Fruit fly (Drosophila melanogaster) whole organism, embryonic: Measurements from ENCODE around the gene Rtnl1.
A peak's percentile ranks its signal among the peaks of the same experiment; 100 is the strongest.

Experiments used
- CG1024 ChIP-seq: fragments of 200-800 bp; sonication (Bioruptor generic); IDR thresholded peaks from 2 replicates; pipeline ENCODE4 v1.3.6; 2022; ENCODE audit warnings: missing biosample characterization, missing genetic modification characterization
- CG10267 ChIP-seq: fragments of 200-800 bp; sonication (Bioruptor generic); optimal IDR thresholded peaks from 2 replicates; lab custom pipeline; 2018; ENCODE audit warnings: missing biosample characterization, mild to moderate bottlenecking, missing genetic modification characterization, moderate library complexity
- CG11247 ChIP-seq: fragments of 200-800 bp; sonication (Bioruptor generic); IDR thresholded peaks from 2 replicates; pipeline ENCODE4 v1.3.6; 2022; ENCODE audit warnings: missing biosample characterization, missing genetic modification characterization
- CG11560 ChIP-seq: fragments of 200-800 bp; sonication (Bioruptor generic); IDR thresholded peaks from 3 replicates; pipeline ENCODE4 v1.3.6; 2022; ENCODE audit warnings: missing biosample characterization, missing genetic modification characterization
- CG11695 ChIP-seq: fragments of 200-800 bp; sonication (Bioruptor generic); IDR thresholded peaks from 3 replicates; pipeline ENCODE4 v1.3.6; 2022; ENCODE audit warnings: missing biosample characterization, missing genetic modification characterization
- CG1233 ChIP-seq: fragments of 200-800 bp; sonication (Bioruptor generic); optimal IDR thresholded peaks from 4 replicates; lab custom pipeline; 2018; ENCODE audit warnings: missing biosample characterization, mild to moderate bottlenecking, missing genetic modification characterization
- CG12659 ChIP-seq: fragments of 200-800 bp; sonication (Bioruptor generic); optimal IDR thresholded peaks from 3 replicates; lab custom pipeline; 2017; ENCODE audit warnings: mild to moderate bottlenecking, missing biosample characterization, missing genetic modification reagents, missing genetic modification characterization
- CG13424 ChIP-seq: fragments of 200-800 bp; sonication (Bioruptor generic); optimal IDR thresholded peaks from 2 replicates; lab custom pipeline; 2019; ENCODE audit warnings: missing biosample characterization, mild to moderate bottlenecking, missing genetic modification characterization, moderate library complexity
- CG15696 ChIP-seq: fragments of 200-800 bp; sonication (Bioruptor generic); optimal IDR thresholded peaks from 2 replicates; lab custom pipeline; 2019; ENCODE audit warnings: missing biosample characterization, mild to moderate bottlenecking, missing genetic modification characterization, moderate library complexity
- CG17385 ChIP-seq: fragments of 200-800 bp; sonication (Bioruptor generic); optimal IDR thresholded peaks from 3 replicates; lab custom pipeline; 2018; ENCODE audit warnings: missing biosample characterization, mild to moderate bottlenecking, missing genetic modification characterization
- CG17612 ChIP-seq: fragments of 200-800 bp; sonication (Bioruptor generic); IDR thresholded peaks from 2 replicates; pipeline ENCODE4 v1.3.6; 2022; ENCODE audit warnings: missing biosample characterization, missing genetic modification characterization
- CG17912 ChIP-seq: fragments of 200-800 bp; sonication (Bioruptor generic); optimal IDR thresholded peaks from 2 replicates; lab custom pipeline; 2018; ENCODE audit warnings: missing biosample characterization, mild to moderate bottlenecking, missing genetic modification characterization
- CG18476 ChIP-seq: fragments of 200-800 bp; sonication (Bioruptor generic); optimal IDR thresholded peaks from 2 replicates; lab custom pipeline; 2016; ENCODE audit warnings: missing biosample characterization, mild to moderate bottlenecking, missing genetic modification characterization
- CG32532 ChIP-seq: fragments of 200-800 bp; sonication (Bioruptor generic); IDR thresholded peaks from 2 replicates; pipeline ENCODE4 v1.3.6; 2022; ENCODE audit warnings: missing biosample characterization, missing genetic modification characterization
- CG4854 ChIP-seq: fragments of 200-800 bp; sonication (Bioruptor generic); optimal IDR thresholded peaks from 2 replicates; lab custom pipeline; 2016; ENCODE audit warnings: missing biosample characterization, missing genetic modification characterization, inconsistent platforms
- CG6654 ChIP-seq: fragments of 200-800 bp; sonication (Bioruptor generic); optimal IDR thresholded peaks from 2 replicates; lab custom pipeline; 2017; ENCODE audit warnings: missing biosample characterization, mild to moderate bottlenecking, missing genetic modification characterization
- CG7372 ChIP-seq: fragments of 200-800 bp; sonication (Bioruptor generic); IDR thresholded peaks from 2 replicates; pipeline ENCODE4 v1.3.6; 2022; ENCODE audit warnings: missing biosample characterization, missing genetic modification characterization
- CG7745 ChIP-seq: fragments of 200-800 bp; sonication (Bioruptor generic); optimal IDR thresholded peaks from 2 replicates; lab custom pipeline; 2018; ENCODE audit warnings: missing biosample characterization, mild to moderate bottlenecking, missing genetic modification characterization, moderate library complexity
- CG7987 ChIP-seq: fragments of 200-800 bp; sonication (Bioruptor generic); optimal IDR thresholded peaks from 2 replicates; lab custom pipeline; 2018; ENCODE audit warnings: missing biosample characterization, mild to moderate bottlenecking, missing genetic modification characterization, moderate library complexity
- CG8765 ChIP-seq: fragments of 200-800 bp; sonication (Bioruptor generic); IDR thresholded peaks from 2 replicates; pipeline ENCODE4 v1.3.6; 2022; ENCODE audit warnings: missing biosample characterization, missing genetic modification characterization
- CG9609 ChIP-seq: fragments of 200-800 bp; sonication (Bioruptor generic); optimal IDR thresholded peaks from 3 replicates; lab custom pipeline; 2016; ENCODE audit warnings: missing biosample characterization, missing genetic modification characterization
- CG9797 ChIP-seq: fragments of 200-800 bp; sonication (Bioruptor generic); optimal IDR thresholded peaks from 3 replicates; lab custom pipeline; 2018; ENCODE audit warnings: missing biosample characterization, mild to moderate bottlenecking, missing genetic modification characterization
- CG9932 ChIP-seq: fragments of 200-800 bp; sonication (Bioruptor generic); IDR thresholded peaks from 2 replicates; pipeline ENCODE4 v1.3.6; 2022; ENCODE audit warnings: missing biosample characterization, missing genetic modification characterization
- CTCF ChIP-seq: fragments of 200-800 bp; sonication (Bioruptor generic); optimal IDR thresholded peaks from 2 replicates; lab custom pipeline; 2017; ENCODE audit warnings: missing biosample characterization, mild to moderate bottlenecking, missing genetic modification characterization, moderate library complexity
- D19A ChIP-seq: fragments of 200-800 bp; optimal IDR thresholded peaks from 3 replicates; lab custom pipeline; 2019; ENCODE audit warnings: missing biosample characterization, mild to moderate bottlenecking, missing genetic modification characterization, moderate library complexity
- Dek ChIP-seq: fragments of 200-800 bp; sonication (Bioruptor generic); optimal IDR thresholded peaks from 3 replicates; lab custom pipeline; 2019; ENCODE audit warnings: missing biosample characterization, mild to moderate bottlenecking, missing genetic modification characterization, moderate library complexity
- Gsc ChIP-seq: fragments of 200-800 bp; sonication (Bioruptor generic); IDR thresholded peaks from 2 replicates; pipeline ENCODE4 v1.3.6; 2022; ENCODE audit warnings: missing biosample characterization, missing genetic modification characterization
- Kr ChIP-seq: fragments of 200-800 bp; sonication (Bioruptor generic); optimal IDR thresholded peaks from 2 replicates; lab custom pipeline; 2017; ENCODE audit warnings: missing biosample characterization, mild to moderate bottlenecking, missing genetic modification characterization
- Lpt ChIP-seq: fragments of >200 bp; optimal IDR thresholded peaks from 2 replicates; lab custom pipeline; 2018; ENCODE audit warnings: missing biosample characterization, missing genetic modification characterization
- NK7.1 ChIP-seq: fragments of 200-800 bp; sonication (Bioruptor generic); optimal IDR thresholded peaks from 3 replicates; lab custom pipeline; 2016; ENCODE audit warnings: missing biosample characterization, missing genetic modification characterization
- Spps ChIP-seq: fragments of 200-800 bp; sonication (Bioruptor generic); optimal IDR thresholded peaks from 2 replicates; lab custom pipeline; 2018; ENCODE audit warnings: missing biosample characterization, mild to moderate bottlenecking, missing genetic modification characterization
- ap ChIP-seq: fragments of 200-800 bp; sonication (Bioruptor generic); IDR thresholded peaks from 2 replicates; pipeline ENCODE4 v1.3.6; 2022; ENCODE audit warnings: missing biosample characterization, missing genetic modification characterization
- chm ChIP-seq: fragments of 200-800 bp; sonication (Bioruptor generic); IDR thresholded peaks from 2 replicates; pipeline ENCODE4 v1.3.6; 2022; ENCODE audit warnings: missing biosample characterization, missing genetic modification characterization
- crp ChIP-seq, 2 experiments: fragments of 200-800 bp; sonication (Bioruptor generic); optimal IDR thresholded peaks; 2 replicates in 1 of 2; 3 replicates in 1 of 2; lab custom pipeline; 2017; ENCODE audit warnings: missing biosample characterization in 2 of 2, missing genetic modification characterization in 2 of 2, mild to moderate bottlenecking in 1 of 2, moderate library complexity in 1 of 2
- exex ChIP-seq: fragments of 200-800 bp; sonication (Bioruptor generic); optimal IDR thresholded peaks from 4 replicates; lab custom pipeline; 2018; ENCODE audit warnings: missing biosample characterization, mild to moderate bottlenecking, missing genetic modification characterization, moderate library complexity
- fd64A ChIP-seq: fragments of 200-800 bp; sonication (Bioruptor generic); optimal IDR thresholded peaks from 3 replicates; lab custom pipeline; 2018; ENCODE audit warnings: missing biosample characterization, mild to moderate bottlenecking, missing genetic modification characterization
- kni ChIP-seq: fragments of 200-800 bp; sonication (Bioruptor generic); optimal IDR thresholded peaks from 3 replicates; lab custom pipeline; 2017; ENCODE audit warnings: mild to moderate bottlenecking, missing biosample characterization, missing genetic modification reagents, missing genetic modification characterization
- lbe ChIP-seq: fragments of 200-800 bp; sonication (Bioruptor generic); optimal IDR thresholded peaks from 2 replicates; lab custom pipeline; 2016; ENCODE audit warnings: missing biosample characterization, mild to moderate bottlenecking, missing genetic modification characterization
- otp ChIP-seq: fragments of 200-800 bp; sonication (Bioruptor generic); IDR thresholded peaks from 3 replicates; pipeline ENCODE4, ENCODE4 v1.3.6; 2022; ENCODE audit warnings: missing biosample characterization, missing genetic modification characterization
- pita ChIP-seq: fragments of 200-800 bp; sonication (Bioruptor generic); optimal IDR thresholded peaks from 2 replicates; lab custom pipeline; 2017; ENCODE audit warnings: missing biosample characterization, mild to moderate bottlenecking, missing genetic modification characterization
- prd ChIP-seq, 3 experiments: fragments of >200 bp in 2 of 3; fragments of 200-800 bp in 1 of 3; sonication (Bioruptor generic) in 1 of 3; optimal IDR thresholded peaks in 2 of 3; IDR thresholded peaks in 1 of 3; 2 replicates in 2 of 3; 3 replicates in 1 of 3; pipeline versions ENCODE4 v1.3.6 to Lab custom; 2017 to 2022; ENCODE audit warnings: missing biosample characterization in 1 of 3, missing genetic modification characterization in 1 of 3
- slp2 ChIP-seq: fragments of 200-800 bp; sonication (Bioruptor generic); optimal IDR thresholded peaks from 2 replicates; lab custom pipeline; 2016; ENCODE audit warnings: missing biosample characterization, missing genetic modification characterization
- so ChIP-seq: fragments of 200-800 bp; sonication (Bioruptor generic); IDR thresholded peaks from 3 replicates; pipeline ENCODE4 v1.3.6; 2022; ENCODE audit warnings: missing biosample characterization, missing genetic modification characterization
- stwl ChIP-seq: fragments of 200-800 bp; sonication (Bioruptor generic); optimal IDR thresholded peaks from 3 replicates; lab custom pipeline; 2018; ENCODE audit warnings: missing biosample characterization, mild to moderate bottlenecking, missing genetic modification characterization, moderate library complexity
- sug ChIP-seq: fragments of 200-800 bp; optimal IDR thresholded peaks from 2 replicates; lab custom pipeline; 2019; ENCODE audit warnings: missing biosample characterization, mild to moderate bottlenecking, missing genetic modification characterization, moderate library complexity
- tgo ChIP-seq: fragments of 200-800 bp; sonication (Bioruptor generic); IDR thresholded peaks from 3 replicates; pipeline ENCODE4 v1.3.6; 2022; ENCODE audit warnings: missing biosample characterization, missing genetic modification characterization
- trem ChIP-seq: fragments of 200-800 bp; optimal IDR thresholded peaks from 3 replicates; lab custom pipeline; 2019; ENCODE audit warnings: missing biosample characterization, mild to moderate bottlenecking, missing genetic modification characterization, moderate library complexity
- unpg ChIP-seq: fragments of 200-800 bp; sonication (Bioruptor generic); optimal IDR thresholded peaks from 3 replicates; lab custom pipeline; 2018; ENCODE audit warnings: missing biosample characterization, mild to moderate bottlenecking, missing genetic modification characterization, moderate library complexity
- vvl ChIP-seq: fragments of 200-800 bp; sonication (Bioruptor generic); IDR thresholded peaks from 2 replicates; pipeline ENCODE4 v1.3.6; 2022; ENCODE audit warnings: missing biosample characterization, missing genetic modification characterization
- wdn ChIP-seq: fragments of 200-800 bp; sonication (Bioruptor generic); IDR thresholded peaks from 2 replicates; pipeline ENCODE4 v1.3.6; 2022; ENCODE audit warnings: missing biosample characterization, missing genetic modification characterization

Rtnl1 gene

dm6 chr2L:5043495-5044146 lies 34.1 kb upstream of the Rtnl1 start (continued):
- TF ChIP-seq vvl (GFP tag; lab: Robert Waterston, UW) = peak; percentile 20; the same call in 1 of the 2 replicates
- TF ChIP-seq CG9609 (GFP tag; lab: Kevin White, UChicago) = no peak
- TF ChIP-seq CG9797 (GFP tag; lab: Kevin White, UChicago) = no peak
- no peak for TF ChIP-seq CG6654 (GFP tag; lab: Kevin White, UChicago)
- TF ChIP-seq CG11695 (GFP tag; lab: Robert Waterston, UW) = peak; percentile 62
- TF ChIP-seq exex (tag; lab: Kevin White, UChicago) = no peak
- no peak for TF ChIP-seq Kr (GFP tag; lab: Kevin White, UChicago)
- TF ChIP-seq crp (GFP tag; optimal IDR thresholded peaks at IDR 0.05; lab: Kevin White, UChicago) = no peak
- TF ChIP-seq D19A (tag; lab: Kevin White, UChicago) = no peak
- peak; percentile 43 for TF ChIP-seq lbe
- no peak for TF ChIP-seq stwl (tag; lab: Kevin White, UChicago)
- peak; percentile 21 for TF ChIP-seq CG17385 (GFP tag; lab: Kevin White, UChicago)
- TF ChIP-seq CG18476 (GFP tag; lab: Kevin White, UChicago) = no peak
- no peak for TF ChIP-seq CG1233 (GFP tag; lab: Kevin White, UChicago)
- TF ChIP-seq sug (tag; lab: Kevin White, UChicago) = no peak
- TF ChIP-seq CG7372 (GFP tag; lab: Robert Waterston, UW) = 0 out of 2 replicates have a peak, but pooled peaks have one; percentile 20
- no peak for TF ChIP-seq CG10267 (tag; lab: Kevin White, UChicago)
- no peak for TF ChIP-seq CTCF
- TF ChIP-seq CG15696 (tag; lab: Kevin White, UChicago) = no peak
- no peak for TF ChIP-seq trem (tag; lab: Kevin White, UChicago)
- TF ChIP-seq CG12659 (GFP tag; lab: Kevin White, UChicago) = no peak
- TF ChIP-seq Spps = no peak
- TF ChIP-seq unpg (GFP tag; lab: Kevin White, UChicago) = peak; percentile 31
- no peak for TF ChIP-seq CG8765
- TF ChIP-seq slp2 = no peak
- TF ChIP-seq CG17912 (GFP tag; lab: Kevin White, UChicago) = no peak
- no peak for TF ChIP-seq fd64A (GFP tag; lab: Kevin White, UChicago)
- no peak for TF ChIP-seq Lpt (GFP tag; lab: Kevin White, UChicago)
- no peak for TF ChIP-seq ap (GFP tag; lab: Robert Waterston, UW)
- peak; percentile 61 for TF ChIP-seq CG9932 (GFP tag; lab: Robert Waterston, UW)
- peak; percentile 53; the same call in 1 of the 2 replicates for TF ChIP-seq CG32532 (GFP tag; lab: Robert Waterston, UW)
- TF ChIP-seq kni (GFP tag; lab: Kevin White, UChicago) = no peak
- TF ChIP-seq CG1024 (GFP tag; lab: Robert Waterston, UW) = no peak
- peak; percentile 32; the same call in 1 of the 2 replicates for TF ChIP-seq CG11247
- no peak for TF ChIP-seq chm (GFP tag; lab: Robert Waterston, UW)
- TF ChIP-seq CG11560 (tag; lab: Robert Waterston, UW) = no peak
- TF ChIP-seq CG13424 = peak; percentile 51
- no peak for TF ChIP-seq CG7745 (tag; lab: Kevin White, UChicago)
- TF ChIP-seq tgo (GFP tag; lab: Robert Waterston, UW) = peak; percentile 49; the same call in 2 of the 3 replicates
- no peak for TF ChIP-seq NK7.1 (GFP tag; lab: Kevin White, UChicago)
- no peak for TF ChIP-seq Dek
- TF ChIP-seq otp (GFP tag; lab: Robert Waterston, UW) = peak; percentile 33; the same call in 1 of the 3 replicates
- 0 out of 2 replicates have a peak, but pooled peaks have one; percentile 41 for TF ChIP-seq CG17612 (GFP tag; lab: Robert Waterston, UW)
- no peak for TF ChIP-seq CG4854 (GFP tag; lab: Kevin White, UChicago)
- no peak for TF ChIP-seq wdn (GFP tag; lab: Robert Waterston, UW)
- no peak for TF ChIP-seq pita
- TF ChIP-seq prd (optimal IDR thresholded peaks at IDR 0.05; lab: Kevin White, UChicago) = no peak
- TF ChIP-seq prd (GFP tag; IDR thresholded peaks at IDR 0.05; lab: Robert Waterston, UW) = no peak
- 0 out of 3 replicates have a peak, but pooled peaks have one; percentile 8 for TF ChIP-seq so (GFP tag; lab: Robert Waterston, UW)
- no peak for TF ChIP-seq Gsc (GFP tag; lab: Robert Waterston, UW)
- TF ChIP-seq CG7987 (GFP tag; lab: Kevin White, UChicago) = no peak
